Worm (Caenorhabditis elegans) whole organism, L2 larva: Measurements from ENCODE around the gene ttr-32.

ENCODE experiments used
- C34F6.9 ChIP-seq: fragments of 150-350 bp; optimal IDR thresholded peaks from 2 replicates; lab custom pipeline; 2014; ENCODE audit warnings: missing biosample characterization, missing genetic modification characterization
- F13H6.1 ChIP-seq: sonication (generic microtip); optimal IDR thresholded peaks from 2 replicates; lab custom pipeline; 2016; ENCODE audit warnings: missing genetic modification characterization, missing compliant biosample characterization
- R02D3.7 ChIP-seq: fragments of 150-350 bp; optimal IDR thresholded peaks from 2 replicates; lab custom pipeline; 2014; ENCODE audit warnings: missing biosample characterization, missing genetic modification characterization
- Y55F3AM.14 ChIP-seq: fragments of 200-800 bp; sonication (Bioruptor generic); optimal IDR thresholded peaks from 2 replicates; lab custom pipeline; 2018; ENCODE audit warnings: mild to moderate bottlenecking, missing genetic modification characterization, missing compliant biosample characterization
- ZK546.5 ChIP-seq: sonication (generic microtip); optimal IDR thresholded peaks from 2 replicates; lab custom pipeline; 2017; ENCODE audit warnings: missing biosample characterization, missing genetic modification characterization
- alr-1 ChIP-seq: fragments of 150-350 bp; optimal IDR thresholded peaks from 2 replicates; lab custom pipeline; 2014; ENCODE audit warnings: missing biosample characterization, missing genetic modification characterization
- aly-2 ChIP-seq: fragments of 150-350 bp; optimal IDR thresholded peaks from 2 replicates; lab custom pipeline; 2014; ENCODE audit warnings: missing biosample characterization, missing genetic modification characterization
- ama-1 ChIP-seq: fragments of 150-350 bp; optimal IDR thresholded peaks from 2 replicates; lab custom pipeline; 2018; ENCODE audit warnings: inconsistent platforms
- blmp-1 ChIP-seq: sonication (generic microtip); optimal IDR thresholded peaks from 2 replicates; lab custom pipeline; 2017; ENCODE audit warnings: missing genetic modification characterization, mild to moderate bottlenecking, missing compliant biosample characterization, antibody characterized with exemption, moderate library complexity; ENCODE audit not compliant: insufficient read depth
- ceh-16 ChIP-seq: fragments of 150-350 bp; optimal IDR thresholded peaks from 2 replicates; lab custom pipeline; 2014; ENCODE audit warnings: missing biosample characterization, missing genetic modification characterization
- ceh-82 ChIP-seq: fragments of 150-350 bp; optimal IDR thresholded peaks from 2 replicates; lab custom pipeline; 2014; ENCODE audit warnings: missing biosample characterization, missing genetic modification characterization
- crh-2 ChIP-seq: sonication (generic microtip); optimal IDR thresholded peaks from 2 replicates; lab custom pipeline; 2017; ENCODE audit warnings: missing biosample characterization, missing genetic modification characterization
- dmd-4 ChIP-seq: sonication (generic microtip); optimal IDR thresholded peaks from 2 replicates; lab custom pipeline; 2017; ENCODE audit warnings: missing biosample characterization, missing genetic modification characterization
- egl-27 ChIP-seq: sonication (generic microtip); optimal IDR thresholded peaks from 3 replicates; lab custom pipeline; 2017; ENCODE audit warnings: missing biosample characterization, missing genetic modification reagents, missing genetic modification characterization
- elt-1 ChIP-seq: fragments of 150-350 bp; optimal IDR thresholded peaks from 2 replicates; lab custom pipeline; 2014; ENCODE audit warnings: missing biosample characterization, missing genetic modification characterization
- elt-3 ChIP-seq: sonication (generic microtip); optimal IDR thresholded peaks from 2 replicates; lab custom pipeline; 2017; ENCODE audit warnings: missing biosample characterization, missing genetic modification characterization
- fos-1 ChIP-seq: fragments of 150-350 bp; optimal IDR thresholded peaks from 2 replicates; lab custom pipeline; 2014; ENCODE audit warnings: missing biosample characterization, missing genetic modification characterization
- gmeb-1 ChIP-seq: fragments of 150-350 bp; optimal IDR thresholded peaks from 2 replicates; lab custom pipeline; 2014; ENCODE audit warnings: missing biosample characterization, missing genetic modification characterization
- lin-11 ChIP-seq: fragments of 150-350 bp; sonication (generic microtip); optimal IDR thresholded peaks from 2 replicates; lab custom pipeline; 2014; ENCODE audit warnings: missing biosample characterization, missing genetic modification characterization, inconsistent platforms, mixed read lengths
- lin-13 ChIP-seq: fragments of 150-350 bp; optimal IDR thresholded peaks from 2 replicates; lab custom pipeline; 2014; ENCODE audit warnings: missing biosample characterization, missing genetic modification reagents, missing genetic modification characterization
- lin-39 ChIP-seq: fragments of 150-350 bp; optimal IDR thresholded peaks from 2 replicates; lab custom pipeline; 2014; ENCODE audit warnings: missing biosample characterization, missing genetic modification reagents, missing genetic modification characterization
- lsy-2 ChIP-seq, 2 experiments: fragments of 150-350 bp in 1 of 2; sonication (generic microtip) in 1 of 2; optimal IDR thresholded peaks; 2 replicates each; lab custom pipeline; 2014 to 2017; ENCODE audit warnings: missing biosample characterization in 2 of 2, missing genetic modification characterization in 2 of 2
- mab-5 ChIP-seq: fragments of 150-350 bp; optimal IDR thresholded peaks from 2 replicates; lab custom pipeline; 2014; ENCODE audit warnings: missing biosample characterization, missing genetic modification characterization
- mbf-1 ChIP-seq: sonication (generic microtip); optimal IDR thresholded peaks from 2 replicates; lab custom pipeline; 2017; ENCODE audit warnings: missing biosample characterization, missing genetic modification characterization
- mdl-1 ChIP-seq, 2 experiments: fragments of 150-350 bp in 1 of 2; sonication (generic microtip) in 1 of 2; optimal IDR thresholded peaks; 2 replicates each; lab custom pipeline; 2017; ENCODE audit warnings: missing biosample characterization in 2 of 2, missing genetic modification characterization in 2 of 2
- nhr-10 ChIP-seq: sonication (generic microtip); optimal IDR thresholded peaks from 2 replicates; lab custom pipeline; 2017; ENCODE audit warnings: missing biosample characterization, missing genetic modification characterization
- nhr-11 ChIP-seq: fragments of 150-350 bp; optimal IDR thresholded peaks from 2 replicates; lab custom pipeline; 2014; ENCODE audit warnings: missing biosample characterization, missing genetic modification characterization
- nhr-12 ChIP-seq: fragments of 150-350 bp; optimal IDR thresholded peaks from 2 replicates; lab custom pipeline; 2014; ENCODE audit warnings: missing biosample characterization, missing genetic modification characterization
- nhr-129 ChIP-seq: fragments of 150-350 bp; optimal IDR thresholded peaks from 2 replicates; lab custom pipeline; 2014; ENCODE audit warnings: missing biosample characterization, missing genetic modification characterization
- nhr-21 ChIP-seq: fragments of 150-350 bp; optimal IDR thresholded peaks from 2 replicates; lab custom pipeline; 2014; ENCODE audit warnings: missing biosample characterization, missing genetic modification characterization
- nhr-23 ChIP-seq: fragments of 150-350 bp; optimal IDR thresholded peaks from 2 replicates; lab custom pipeline; 2014; ENCODE audit warnings: missing biosample characterization, missing genetic modification reagents, missing genetic modification characterization
- nhr-237 ChIP-seq: fragments of 150-350 bp; optimal IDR thresholded peaks from 2 replicates; lab custom pipeline; 2014; ENCODE audit warnings: missing biosample characterization, missing genetic modification characterization
- nhr-25 ChIP-seq: fragments of 150-350 bp; sonication (generic microtip); optimal IDR thresholded peaks from 3 replicates; lab custom pipeline; 2014; ENCODE audit warnings: missing biosample characterization, missing genetic modification characterization
- nhr-6 ChIP-seq: fragments of 150-350 bp; optimal IDR thresholded peaks from 2 replicates; lab custom pipeline; 2014; ENCODE audit warnings: missing biosample characterization, missing genetic modification characterization
- nhr-77 ChIP-seq: fragments of 150-350 bp; optimal IDR thresholded peaks from 2 replicates; lab custom pipeline; 2014; ENCODE audit warnings: missing biosample characterization, missing genetic modification characterization
- peb-1 ChIP-seq: fragments of 150-350 bp; optimal IDR thresholded peaks from 2 replicates; lab custom pipeline; 2014; ENCODE audit warnings: missing biosample characterization, missing genetic modification characterization
- sem-4 ChIP-seq: fragments of 150-350 bp; optimal IDR thresholded peaks from 2 replicates; lab custom pipeline; 2014; ENCODE audit warnings: missing biosample characterization, missing genetic modification reagents, missing genetic modification characterization
- skn-1 ChIP-seq: sonication (generic microtip); optimal IDR thresholded peaks from 2 replicates; lab custom pipeline; 2017; ENCODE audit warnings: missing biosample characterization, missing genetic modification characterization
- sma-3 ChIP-seq: sonication (generic microtip); optimal IDR thresholded peaks from 2 replicates; lab custom pipeline; 2016; ENCODE audit warnings: missing genetic modification reagents, missing genetic modification characterization, missing compliant biosample characterization
- sma-9 ChIP-seq, 2 experiments: fragments of 150-350 bp in 1 of 2; sonication (generic microtip) in 1 of 2; optimal IDR thresholded peaks; 2 replicates each; lab custom pipeline; 2014 to 2016; ENCODE audit warnings: missing genetic modification characterization in 2 of 2, mild to moderate bottlenecking in 1 of 2, missing biosample characterization in 1 of 2, missing compliant biosample characterization in 1 of 2, missing genetic modification reagents in 1 of 2, moderate library complexity in 1 of 2
- snpc-4 ChIP-seq: fragments of 150-350 bp; optimal IDR thresholded peaks from 2 replicates; lab custom pipeline; 2014; ENCODE audit warnings: missing biosample characterization, missing genetic modification characterization
- unc-39 ChIP-seq: fragments of 150-350 bp; optimal IDR thresholded peaks from 2 replicates; lab custom pipeline; 2014; ENCODE audit warnings: missing biosample characterization, missing genetic modification characterization
- unc-55 ChIP-seq: fragments of 150-350 bp; sonication (generic microtip); optimal IDR thresholded peaks from 3 replicates; lab custom pipeline; 2014; ENCODE audit warnings: missing biosample characterization, missing genetic modification reagents, missing genetic modification characterization
- unc-62 ChIP-seq: fragments of 150-350 bp; optimal IDR thresholded peaks from 2 replicates; lab custom pipeline; 2014; ENCODE audit warnings: missing biosample characterization, missing genetic modification reagents, missing genetic modification characterization
- zag-1 ChIP-seq: fragments of 150-350 bp; optimal IDR thresholded peaks from 2 replicates; lab custom pipeline; 2014; ENCODE audit warnings: missing biosample characterization, missing genetic modification characterization
- ztf-1 ChIP-seq: fragments of 200-800 bp; sonication (Bioruptor generic); conservative IDR thresholded peaks from 2 replicates; pipeline ENCODE4 v1.3.6; 2022; ENCODE audit warnings: missing genetic modification characterization, missing compliant biosample characterization
- ztf-11 ChIP-seq: sonication (generic microtip); optimal IDR thresholded peaks from 2 replicates; lab custom pipeline; 2017; ENCODE audit warnings: missing biosample characterization, missing genetic modification characterization
- ztf-4 ChIP-seq: fragments of 150-350 bp; optimal IDR thresholded peaks from 2 replicates; lab custom pipeline; 2014; ENCODE audit warnings: missing biosample characterization, missing genetic modification characterization

Gene ttr-32

DNA sequence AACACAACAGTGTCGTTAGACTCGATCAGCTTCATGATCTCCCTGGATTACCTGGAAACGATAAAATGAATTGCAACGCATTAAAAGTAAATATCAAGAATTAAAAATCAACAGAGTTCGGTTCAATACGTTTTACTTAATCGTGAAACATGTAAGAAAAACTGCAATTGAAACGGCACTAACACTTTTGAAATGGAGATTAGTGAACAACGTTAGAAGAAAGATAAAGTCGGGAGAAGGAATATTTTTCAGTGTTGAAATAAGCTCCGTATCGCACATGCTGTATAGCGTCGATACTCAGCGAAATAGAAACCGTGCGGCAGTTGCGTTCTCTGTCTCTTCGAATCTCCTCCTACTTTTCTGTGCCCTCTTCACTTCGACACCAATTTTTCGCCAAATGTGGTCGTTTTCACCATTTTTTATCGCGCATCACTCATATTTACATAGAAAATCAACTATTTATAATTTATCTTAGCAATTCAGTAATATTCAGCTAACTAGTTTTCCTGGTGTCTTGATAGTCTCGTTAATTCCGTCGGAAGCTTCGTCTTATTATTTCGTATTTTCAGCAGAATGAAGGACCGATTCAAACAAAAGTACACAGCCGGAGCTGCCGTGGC, 6.7 kb downstream of the ttr-32 start, which contains the start of the genes rpl-9 and lpd-7:
Gene rpl-9, minus strand, starts transcription at position 51 of the 620 bp plus-strand sequence.
Gene lpd-7, plus strand, starts transcription at position 570 of the 620 bp plus-strand sequence.
- TF ChIP-seq unc-62 (GFP tag; lab: Kevin White, UChicago) (no peak), sem-4 (tag; lab: Kevin White, UChicago) (peak; percentile 42), ztf-1 (GFP tag; lab: Robert Waterston, UW) (no peak), mab-5 (tag; lab: Kevin White, UChicago) (peak; percentile 39), ama-1 (peak; percentile 75), nhr-25 (tag; lab: Kevin White, UChicago) (peak; percentile 82), unc-39 (tag; lab: Kevin White, UChicago) (no peak), mbf-1 (tag; lab: Kevin White, UChicago) (no peak), blmp-1 (tag; lab: Kevin White, UChicago) (peak; percentile 72), aly-2 (no peak), snpc-4 (peak; percentile 56), sma-9 (GFP tag; optimal IDR thresholded peaks at IDR 0.05; lab: Kevin White, UChicago) (peak; percentile 74), sma-9 (tag; optimal IDR thresholded peaks at IDR 0.05; lab: Kevin White, UChicago) (no peak), nhr-23 (tag; lab: Kevin White, UChicago) (no peak), crh-2 (tag; lab: Kevin White, UChicago) (peak; percentile 87), F13H6.1 (tag; lab: Kevin White, UChicago) (peak; percentile 60), fos-1 (tag; lab: Kevin White, UChicago) (peak; percentile 62), skn-1 (tag; lab: Kevin White, UChicago) (no peak), ztf-4 (tag; lab: Kevin White, UChicago) (peak; percentile 64), alr-1 (tag; lab: Kevin White, UChicago) (no peak), R02D3.7 (tag; lab: Kevin White, UChicago) (no peak), unc-55 (GFP tag; lab: Kevin White, UChicago) (peak; percentile 97), nhr-129 (tag; lab: Kevin White, UChicago) (peak; percentile 97), C34F6.9 (peak; percentile 93), nhr-77 (tag; lab: Kevin White, UChicago) (no peak), nhr-12 (tag; lab: Kevin White, UChicago) (no peak), ZK546.5 (tag; lab: Kevin White, UChicago) (no peak), ztf-11 (tag; lab: Kevin White, UChicago) (no peak), lin-11 (tag; lab: Kevin White, UChicago) (peak; percentile 72), nhr-237 (tag; lab: Kevin White, UChicago) (no peak), nhr-10 (tag; lab: Kevin White, UChicago) (no peak), elt-3 (tag; lab: Kevin White, UChicago) (no peak), nhr-21 (peak; percentile 72), Y55F3AM.14 (GFP tag; lab: Kevin White, UChicago) (no peak), gmeb-1 (tag; lab: Kevin White, UChicago) (peak; percentile 75), lin-39 (tag; lab: Kevin White, UChicago) (no peak), ceh-16 (peak; percentile 20), sma-3 (GFP tag; lab: Kevin White, UChicago) (peak; percentile 62), dmd-4 (no peak), nhr-11 (tag; lab: Kevin White, UChicago) (no peak), elt-1 (no peak), zag-1 (peak; percentile 67), ceh-82 (no peak), peb-1 (tag; lab: Kevin White, UChicago) (no peak), lin-13 (peak; percentile 89), lsy-2 (tag; optimal IDR thresholded peaks at IDR 0.05; lab: Kevin White, UChicago) (peak; percentile 65 to 91), mdl-1 (tag; optimal IDR thresholded peaks at IDR 0.05; lab: Kevin White, UChicago) (peak; percentile 8 to 57), nhr-6 (tag; lab: Kevin White, UChicago) (peak; percentile 77), egl-27 (tag; lab: Kevin White, UChicago) (peak; percentile 76)
- TF ChIP-seq, all 48 proteins: peak for 25
